Worm (Caenorhabditis elegans) whole organism, young adult: ENCODE results near the gene T13A10.1.
"Not testable (repeated sequence)": the region's sequence is repeated elsewhere in the genome, so short reads cannot be mapped to it uniquely, and the experiment has no call there.

Experiments
- B0261.1 ChIP-seq: sonication (generic microtip); optimal IDR thresholded peaks from 2 replicates; lab custom pipeline; 2016; ENCODE audit warnings: mild to moderate bottlenecking, missing genetic modification characterization, moderate library complexity, missing compliant biosample characterization
- D2030.7 ChIP-seq: fragments of 200-800 bp; sonication (Bioruptor generic); IDR thresholded peaks from 2 replicates; pipeline ENCODE4 v1.3.6; 2022; ENCODE audit warnings: missing genetic modification reagents, missing genetic modification characterization, missing compliant biosample characterization
- F37B4.10 ChIP-seq: fragments of 200-800 bp; sonication (Bioruptor generic); IDR thresholded peaks from 2 replicates; pipeline ENCODE4 v1.3.6; 2022; ENCODE audit warnings: missing genetic modification characterization, missing compliant biosample characterization
- F55B11.4 ChIP-seq: sonication (generic microtip); optimal IDR thresholded peaks from 2 replicates; lab custom pipeline; 2016; ENCODE audit warnings: missing compliant biosample characterization, missing genetic modification characterization, borderline replicate concordance; ENCODE audit not compliant: insufficient read depth
- K12H6.12 ChIP-seq: fragments of 200-800 bp; sonication (Bioruptor generic); optimal IDR thresholded peaks from 2 replicates; lab custom pipeline; 2018; ENCODE audit warnings: mild to moderate bottlenecking, missing genetic modification characterization, missing compliant biosample characterization
- Y53F4B.3 ChIP-seq: fragments of 200-800 bp; sonication (Bioruptor generic); IDR thresholded peaks from 2 replicates; pipeline ENCODE4 v1.3.6; 2022; ENCODE audit warnings: missing genetic modification reagents, missing genetic modification characterization, missing compliant biosample characterization
- ama-1 ChIP-seq, 3 experiments: fragments of 150-350 bp in 1 of 3; sonication (generic microtip) in 2 of 3; optimal IDR thresholded peaks; 2 replicates each; lab custom pipeline; 2014 to 2018; ENCODE audit warnings: missing biosample characterization in 2 of 3, missing genetic modification characterization in 2 of 3, missing genetic modification reagents in 2 of 3
- dpff-1 ChIP-seq: sonication (generic microtip); optimal IDR thresholded peaks from 2 replicates; lab custom pipeline; 2017; ENCODE audit warnings: mild to moderate bottlenecking, missing genetic modification characterization, missing compliant biosample characterization
- efl-1 ChIP-seq: fragments of 150-350 bp; optimal IDR thresholded peaks from 2 replicates; lab custom pipeline; 2014; ENCODE audit warnings: missing biosample characterization, missing genetic modification reagents, missing genetic modification characterization
- hlh-12 ChIP-seq: sonication (generic microtip); optimal IDR thresholded peaks from 2 replicates; lab custom pipeline; 2016; ENCODE audit warnings: missing genetic modification characterization, missing compliant biosample characterization
- let-607 ChIP-seq, 2 experiments: fragments of 200-800 bp in 1 of 2; sonication (Bioruptor generic) in 1 of 2; sonication (generic microtip) in 1 of 2; optimal IDR thresholded peaks; 2 replicates each; lab custom pipeline; 2016 to 2018; ENCODE audit warnings: mild to moderate bottlenecking in 2 of 2, missing compliant biosample characterization in 2 of 2, missing genetic modification characterization in 2 of 2, moderate library complexity in 2 of 2, missing genotype in 1 of 2
- lin-54 ChIP-seq: fragments of 200-800 bp; sonication (Bioruptor generic); optimal IDR thresholded peaks from 2 replicates; lab custom pipeline; 2018; ENCODE audit warnings: mild to moderate bottlenecking, missing genetic modification characterization, missing compliant biosample characterization
- madf-10 ChIP-seq: sonication (generic microtip); optimal IDR thresholded peaks from 2 replicates; lab custom pipeline; 2016; ENCODE audit warnings: mild to moderate bottlenecking, missing genetic modification characterization, missing compliant biosample characterization
- madf-3 ChIP-seq: fragments of 200-800 bp; sonication (Bioruptor generic); IDR thresholded peaks from 2 replicates; pipeline ENCODE4 v1.3.6; 2022; ENCODE audit warnings: missing genetic modification reagents, missing genetic modification characterization, missing compliant biosample characterization
- madf-8 ChIP-seq: fragments of 200-800 bp; sonication (Bioruptor generic); conservative IDR thresholded peaks from 2 replicates; pipeline ENCODE4 v1.3.6; 2022; ENCODE audit warnings: missing genetic modification reagents, missing genetic modification characterization, missing compliant biosample characterization
- nhr-120 ChIP-seq: fragments of 200-800 bp; sonication (Bioruptor generic); IDR thresholded peaks from 2 replicates; pipeline ENCODE4 v1.3.6; 2022; ENCODE audit warnings: missing genetic modification characterization, missing compliant biosample characterization
- nhr-80 ChIP-seq: sonication (generic microtip); optimal IDR thresholded peaks from 2 replicates; lab custom pipeline; 2016; ENCODE audit warnings: missing genetic modification characterization, missing compliant biosample characterization
- pbrm-1 ChIP-seq: fragments of 200-800 bp; sonication (Bioruptor generic); IDR thresholded peaks from 2 replicates; pipeline ENCODE4 v1.3.6; 2022; ENCODE audit warnings: missing genetic modification reagents, missing genetic modification characterization, missing compliant biosample characterization
- pha-4 ChIP-seq: fragments of 150-350 bp; sonication (generic microtip); optimal IDR thresholded peaks from 2 replicates; lab custom pipeline; 2014; ENCODE audit warnings: missing biosample characterization, missing genetic modification reagents, missing genetic modification characterization
- sea-2 ChIP-seq: fragments of 200-800 bp; sonication (Bioruptor generic); IDR thresholded peaks from 2 replicates; pipeline ENCODE4 v1.3.6; 2022; ENCODE audit warnings: missing genetic modification characterization, missing compliant biosample characterization
- snpc-1.3 ChIP-seq: sonication (generic microtip); optimal IDR thresholded peaks from 2 replicates; lab custom pipeline; 2017; ENCODE audit warnings: missing genetic modification characterization, mild to moderate bottlenecking, missing compliant biosample characterization, antibody characterized with exemption, moderate library complexity, missing genotype, missing genetic modification reagents; ENCODE audit not compliant: insufficient read depth
- snpc-3.4 ChIP-seq: sonication (generic microtip); optimal IDR thresholded peaks from 2 replicates; lab custom pipeline; 2017; ENCODE audit warnings: missing genetic modification characterization, mild to moderate bottlenecking, missing compliant biosample characterization, antibody characterized with exemption, moderate library complexity, missing genotype, missing genetic modification reagents
- snpc-4 ChIP-seq, 5 experiments: fragments of 150-350 bp in 1 of 5; sonication (generic microtip) in 4 of 5; optimal IDR thresholded peaks; 2 replicates each; lab custom pipeline; 2014 to 2018; ENCODE audit warnings: missing genetic modification characterization in 5 of 5, missing biosample characterization in 3 of 5, antibody characterized with exemption in 2 of 5, mild to moderate bottlenecking in 2 of 5, missing compliant biosample characterization in 2 of 5, missing genotype in 2 of 5, moderate library complexity in 2 of 5, missing genetic modification reagents in 1 of 5
- sptf-2 ChIP-seq: fragments of 200-800 bp; sonication (Bioruptor generic); optimal IDR thresholded peaks from 2 replicates; lab custom pipeline; 2018; ENCODE audit warnings: mild to moderate bottlenecking, missing genetic modification characterization, missing compliant biosample characterization
- tlf-1 ChIP-seq: fragments of 200-800 bp; sonication (Bioruptor generic); optimal IDR thresholded peaks from 2 replicates; lab custom pipeline; 2018; ENCODE audit warnings: mild to moderate bottlenecking, missing genetic modification characterization, missing compliant biosample characterization
- unc-62 ChIP-seq: fragments of 150-350 bp; optimal IDR thresholded peaks from 2 replicates; lab custom pipeline; 2014; ENCODE audit warnings: missing biosample characterization, missing genetic modification reagents, missing genetic modification characterization
- ztf-22 ChIP-seq: fragments of 200-800 bp; sonication (Bioruptor generic); optimal IDR thresholded peaks from 2 replicates; lab custom pipeline; 2018; ENCODE audit warnings: mild to moderate bottlenecking, missing genetic modification characterization, moderate library complexity, missing compliant biosample characterization
- ztf-25 ChIP-seq: fragments of 200-800 bp; sonication (Bioruptor generic); IDR thresholded peaks from 2 replicates; pipeline ENCODE4 v1.3.6; 2022; ENCODE audit warnings: missing genetic modification reagents, missing genetic modification characterization, missing compliant biosample characterization
- ztf-26 ChIP-seq: sonication (generic microtip); optimal IDR thresholded peaks from 2 replicates; lab custom pipeline; 2017; ENCODE audit warnings: missing genetic modification characterization, missing compliant biosample characterization
- ztf-6 ChIP-seq: fragments of 200-800 bp; sonication (Bioruptor generic); IDR thresholded peaks from 2 replicates; pipeline ENCODE4 v1.3.6; 2022; ENCODE audit warnings: missing genetic modification reagents, missing genetic modification characterization, missing compliant biosample characterization

The T13A10.1 gene

ce11 chrIV:6239993-6240392, 35.9 kb upstream of the T13A10.1 start, which contains the start of gene F58F9.9 (continued):
- TF ChIP-seq dpff-1 (tag; lab: Kevin White, UChicago): no peak
- TF ChIP-seq Y53F4B.3 (GFP tag; lab: Robert Waterston, UW): no peak

- TF ChIP-seq nhr-80 (tag; lab: Kevin White, UChicago) (peak; percentile 18), ama-1 (optimal IDR thresholded peaks at IDR 0.05; lab: Kevin White, UChicago) (no peak), ama-1 (GFP tag; optimal IDR thresholded peaks at IDR 0.05; lab: Kevin White, UChicago) (no peak)
Observed at ce11 chrIV:6248486-6248885, 27.4 kb upstream of the T13A10.1 start, which contains the start of gene acox-3. TSS of gene acox-3 (minus strand) at chrIV:6248492.

DNA sequence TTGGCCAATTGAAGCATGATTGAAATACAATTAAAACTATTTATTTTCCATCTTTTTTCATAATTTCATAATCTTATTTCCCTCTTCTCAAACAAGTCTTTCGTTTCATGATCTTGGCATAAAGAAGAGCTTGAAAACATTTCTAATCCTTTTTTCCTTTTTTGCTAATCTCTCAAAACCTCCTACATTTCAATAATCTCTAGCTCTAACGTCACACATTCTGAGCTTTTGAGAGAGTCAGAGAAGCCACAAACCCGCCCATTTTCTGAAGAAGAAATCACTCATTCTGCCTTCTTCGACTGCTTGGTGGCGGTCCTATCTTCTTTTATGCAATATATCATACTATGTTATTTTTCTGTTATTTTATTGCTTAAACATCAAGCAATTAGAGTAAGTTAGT, 26.3 kb upstream of the T13A10.1 start, which contains the start of gene F58F9.1:
TSS of gene F58F9.1 (plus strand) at position 251 of the 400 bp plus-strand sequence.
- no peak for TF ChIP-seq ztf-26 (tag; lab: Kevin White, UChicago)
- TF ChIP-seq ztf-6: no peak
- no peak for TF ChIP-seq efl-1 (GFP tag; lab: Kevin White, UChicago)
- no peak for TF ChIP-seq sptf-2
- no peak for TF ChIP-seq K12H6.12 (tag; lab: Kevin White, UChicago)
- no peak for TF ChIP-seq madf-10 (tag; lab: Kevin White, UChicago)
- TF ChIP-seq B0261.1 (tag; lab: Kevin White, UChicago): no peak

DNA sequence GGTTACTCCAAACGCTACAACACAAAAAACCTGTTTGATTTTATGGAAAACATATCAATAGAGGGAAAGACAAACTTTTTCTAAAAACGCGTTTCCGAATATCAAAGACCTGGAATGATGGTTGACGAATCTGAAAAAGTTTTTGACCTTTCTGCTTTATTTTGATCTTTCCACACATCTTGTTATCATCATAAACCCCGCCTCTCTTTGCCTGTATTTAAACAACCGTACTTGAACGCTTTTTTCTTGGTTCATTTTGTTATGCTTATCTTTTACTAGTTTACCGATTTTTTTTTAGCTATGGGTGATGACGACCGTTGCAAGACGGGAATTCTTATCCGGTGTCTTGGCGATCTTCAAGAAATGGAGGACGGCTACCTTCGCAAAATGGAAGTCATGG, 22.9 kb upstream of the T13A10.1 start, which contains the start of gene T13A10.2:
TSS of gene T13A10.2 (plus strand) at position 301 of the 400 bp plus-strand sequence.
- TF ChIP-seq F37B4.10 (GFP tag; lab: Robert Waterston, UW); ztf-6; pbrm-1 (GFP tag; lab: Robert Waterston, UW): not testable (repeated sequence)

- TF ChIP-seq F55B11.4 (no peak), tlf-1 (no peak), snpc-3.4 (no peak), nhr-120 (GFP tag; lab: Robert Waterston, UW) (no peak), D2030.7 (GFP tag; lab: Robert Waterston, UW) (no peak), pha-4 (tag; lab: Kevin White, UChicago) (no peak), hlh-12 (tag; lab: Kevin White, UChicago) (no peak)
- TF ChIP-seq, all 124 proteins: peak for 0
Observed at ce11 chrIV:6254635-6255034, 21.2 kb upstream of the T13A10.1 start, which contains the start of gene T13A10.64. TSS of gene T13A10.64 (plus strand) at chrIV:6254935.

DNA sequence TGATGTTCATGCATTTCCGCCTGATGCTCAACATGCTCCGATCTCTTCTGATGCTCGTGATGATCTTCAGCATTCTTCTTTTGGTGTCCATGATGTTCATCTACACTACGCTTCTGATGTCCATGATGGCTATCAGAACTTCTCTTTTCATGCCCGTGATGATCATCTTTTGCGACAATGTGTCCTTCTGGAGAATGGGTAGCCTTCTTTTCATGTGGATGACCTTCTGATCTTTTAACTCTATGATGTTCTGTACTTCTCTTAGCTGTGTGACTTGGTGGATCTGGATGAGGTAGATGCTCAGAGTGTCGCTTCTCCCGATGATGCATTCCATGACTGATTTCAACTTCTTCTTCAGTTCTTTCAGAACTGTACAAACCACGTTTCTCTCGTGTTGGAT, 16.9 kb upstream of the T13A10.1 start:
- TF ChIP-seq sea-2 (GFP tag; lab: Robert Waterston, UW) (no peak), madf-8 (GFP tag; lab: Robert Waterston, UW) (no peak), madf-3 (GFP tag; lab: Robert Waterston, UW) (0 out of 2 replicates have a peak, but pooled peaks have one; percentile 52)

- TF ChIP-seq lin-54 (no peak), ztf-25 (GFP tag; lab: Robert Waterston, UW) (no peak), dpff-1 (tag; lab: Kevin White, UChicago) (no peak), snpc-1.3 (no peak), let-607 (tag; optimal IDR thresholded peaks at IDR 0.05; lab: Kevin White, UChicago) (no peak), nhr-120 (GFP tag; lab: Robert Waterston, UW) (no peak), unc-62 (GFP tag; lab: Kevin White, UChicago) (no peak), ztf-26 (tag; lab: Kevin White, UChicago) (no peak), snpc-4 (GFP tag; optimal IDR thresholded peaks at IDR 0.05; lab: Kevin White, UChicago) (no peak), snpc-4 (tag; optimal IDR thresholded peaks at IDR 0.05; lab: Kevin White, UChicago) (no peak), Y53F4B.3 (GFP tag; lab: Robert Waterston, UW) (no peak), ztf-6 (no peak), ztf-22 (GFP tag; lab: Kevin White, UChicago) (no peak)
Observed at ce11 chrIV:6259732-6260131, 16.1 kb upstream of the T13A10.1 start, which contains the start of gene nlp-16. TSS of gene nlp-16 (minus strand) at chrIV:6259832.
